Worm (Caenorhabditis elegans) whole organism, mixed stage, embryonic: ENCODE measurements around the gene clec-138.

Source experiments
- blmp-1 ChIP-seq: fragments of 150-350 bp; optimal IDR thresholded peaks from 2 replicates; lab custom pipeline; 2014; ENCODE audit warnings: missing biosample characterization, missing genetic modification characterization
- mab-5 ChIP-seq: fragments of 150-350 bp; optimal IDR thresholded peaks from 2 replicates; lab custom pipeline; 2014; ENCODE audit warnings: missing biosample characterization, missing genetic modification characterization
- nhr-2 ChIP-seq: fragments of 150-350 bp; optimal IDR thresholded peaks from 2 replicates; lab custom pipeline; 2014; ENCODE audit warnings: missing biosample characterization, missing genetic modification characterization
- nhr-237 ChIP-seq: fragments of 150-350 bp; optimal IDR thresholded peaks from 2 replicates; lab custom pipeline; 2014; ENCODE audit warnings: missing biosample characterization, missing genetic modification characterization
- nhr-76 ChIP-seq: sonication (generic microtip); optimal IDR thresholded peaks from 2 replicates; lab custom pipeline; 2017; ENCODE audit warnings: missing biosample characterization, missing genetic modification characterization
- sem-2 ChIP-seq: fragments of 200-800 bp; sonication (Bioruptor generic); optimal IDR thresholded peaks from 2 replicates; lab custom pipeline; 2018; ENCODE audit warnings: mild to moderate bottlenecking, missing genetic modification characterization, missing compliant biosample characterization
- sptf-1 ChIP-seq: sonication (generic microtip); optimal IDR thresholded peaks from 2 replicates; lab custom pipeline; 2017; ENCODE audit warnings: mild to moderate bottlenecking, missing genetic modification characterization, moderate library complexity, missing compliant biosample characterization
- unc-39 ChIP-seq: fragments of 150-350 bp; optimal IDR thresholded peaks from 2 replicates; lab custom pipeline; 2014; ENCODE audit warnings: missing biosample characterization, missing genetic modification characterization

- no peak for TF ChIP-seq blmp-1 (tag; lab: Kevin White, UChicago)
- no peak for TF ChIP-seq mab-5 (tag; lab: Kevin White, UChicago)
- no peak for TF ChIP-seq sem-2 (GFP tag; lab: Kevin White, UChicago)
- no peak for TF ChIP-seq unc-39 (tag; lab: Kevin White, UChicago)
- TF ChIP-seq nhr-237: no peak
- no peak for TF ChIP-seq nhr-2 (tag; lab: Kevin White, UChicago)
- no peak for TF ChIP-seq sptf-1 (tag; lab: Kevin White, UChicago)
- TF ChIP-seq nhr-76 (tag; lab: Kevin White, UChicago): no peak
These were observed 11.5 kb downstream of the clec-138 start, which contains the start of gene F35D11.3 for ce11 chrII:4608073-4608472.
